Fruit fly (Drosophila melanogaster) whole organism, wandering third instar larva: ENCODE measurements around the gene CG3817.
A peak's percentile ranks its signal among the peaks of the same experiment; 100 is the strongest.

ENCODE experiments used
- Abd-B ChIP-seq: fragments of >200 bp; optimal IDR thresholded peaks from 2 replicates; lab custom pipeline; 2017; ENCODE audit warnings: missing biosample characterization, missing genetic modification characterization
- Dfd ChIP-seq: fragments of >200 bp; optimal IDR thresholded peaks from 2 replicates; lab custom pipeline; 2017; ENCODE audit warnings: missing biosample characterization, missing genetic modification characterization
- Dif ChIP-seq: fragments of 200-275, 200-300 bp; sonication (Bioruptor generic); optimal IDR thresholded peaks from 2 replicates; lab custom pipeline; 2018; ENCODE audit warnings: missing biosample characterization, missing genetic modification characterization; ENCODE audit not compliant: partially characterized antibody
- HLH106 ChIP-seq: fragments of 200-800 bp; optimal IDR thresholded peaks from 3 replicates; lab custom pipeline; 2019; ENCODE audit warnings: missing biosample characterization, mild to moderate bottlenecking, missing genetic modification characterization, moderate library complexity
- Hr78 ChIP-seq: fragments of >200 bp; optimal IDR thresholded peaks from 2 replicates; lab custom pipeline; 2017; ENCODE audit warnings: missing biosample characterization, missing genetic modification characterization
- Mio ChIP-seq: sonication (Bioruptor generic); optimal IDR thresholded peaks from 2 replicates; lab custom pipeline; 2016; ENCODE audit warnings: missing biosample characterization, missing genetic modification characterization
- Myc ChIP-seq: fragments of >200 bp; optimal IDR thresholded peaks from 2 replicates; lab custom pipeline; 2017
- Sp1 ChIP-seq: fragments of 200-800 bp; sonication (Bioruptor generic); optimal IDR thresholded peaks from 3 replicates; lab custom pipeline; 2019; ENCODE audit warnings: missing biosample characterization, mild to moderate bottlenecking, missing genetic modification characterization, moderate library complexity
- ey ChIP-seq: fragments of 200-800 bp; sonication (Bioruptor generic); optimal IDR thresholded peaks from 2 replicates; lab custom pipeline; 2016; ENCODE audit warnings: missing biosample characterization, missing genetic modification characterization
- h ChIP-seq: fragments of 200-800 bp; sonication (Bioruptor generic); optimal IDR thresholded peaks from 3 replicates; lab custom pipeline; 2016; ENCODE audit warnings: missing biosample characterization, mild to moderate bottlenecking, missing genetic modification characterization
- psq ChIP-seq: fragments of 200-800 bp; sonication (Bioruptor generic); optimal IDR thresholded peaks from 3 replicates; lab custom pipeline; 2017; ENCODE audit warnings: missing biosample characterization, mild to moderate bottlenecking, missing genetic modification characterization, moderate library complexity
- rgr ChIP-seq: fragments of 200-800 bp; sonication (Bioruptor generic); optimal IDR thresholded peaks from 3 replicates; lab custom pipeline; 2016; ENCODE audit warnings: missing biosample characterization, mild to moderate bottlenecking, missing genetic modification characterization
- sv ChIP-seq: fragments of 200-800 bp; sonication (Bioruptor generic); optimal IDR thresholded peaks from 3 replicates; lab custom pipeline; 2016; ENCODE audit warnings: missing biosample characterization, missing genetic modification characterization
- usp ChIP-seq: fragments of >200 bp; optimal IDR thresholded peaks from 2 replicates; lab custom pipeline; 2017; ENCODE audit warnings: missing biosample characterization, missing genetic modification characterization

dm6 chr3R:14901408-14902352, 3.1 kb downstream of the CG3817 start, which contains the start of gene RpS5b:
- TF ChIP-seq Dif (GFP tag; lab: Kevin White, UChicago) (no peak), Mio (GFP tag; lab: Kevin White, UChicago) (no peak), psq (GFP tag; lab: Kevin White, UChicago) (peak; percentile 26), sv (GFP tag; lab: Kevin White, UChicago) (no peak), Hr78 (GFP tag; lab: Kevin White, UChicago) (no peak), Dfd (GFP tag; lab: Kevin White, UChicago) (no peak), Myc (no peak), h (GFP tag; lab: Kevin White, UChicago) (peak; percentile 30), rgr (peak; percentile 9), HLH106 (peak; percentile 27), Sp1 (GFP tag; lab: Kevin White, UChicago) (no peak), usp (GFP tag; lab: Kevin White, UChicago) (no peak), ey (GFP tag; lab: Kevin White, UChicago) (no peak), Abd-B (GFP tag; lab: Kevin White, UChicago) (no peak)
